Fruit fly (Drosophila melanogaster): ENCODE measurements around the gene fzy.

DNA sequence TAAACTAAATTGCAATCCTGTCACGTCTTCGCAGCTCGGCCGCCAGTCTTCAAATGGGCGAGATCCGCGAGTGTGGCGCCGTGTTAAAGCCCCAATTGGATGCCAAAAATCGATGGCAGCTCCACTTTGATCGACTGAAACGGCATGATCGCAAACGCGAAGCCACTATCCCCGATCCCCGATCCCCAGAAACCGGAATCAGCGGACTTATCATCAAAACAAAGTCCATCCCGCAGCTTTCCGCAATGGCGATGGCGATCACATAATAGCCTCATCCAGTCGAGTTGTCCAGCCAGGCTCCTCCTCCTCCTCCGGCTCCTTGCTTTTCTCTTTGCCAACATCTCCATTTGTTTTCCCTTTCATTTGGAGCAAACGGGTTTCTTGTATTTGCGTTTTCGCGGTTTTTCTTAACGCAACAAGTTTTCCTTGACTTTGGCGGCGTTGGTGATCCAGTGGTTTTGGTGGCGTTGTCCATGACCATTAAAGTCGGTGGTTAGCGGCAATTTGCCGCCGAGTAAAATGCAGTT, 17.7 kb upstream of the fzy start, which contains the start of gene CG13258:
- no peak for TF ChIP-seq CG8478 (optimal IDR thresholded peaks at IDR 0.05)
- no peak for TF ChIP-seq CTCF (optimal IDR thresholded peaks at IDR 0.05)

All from S2 (cell line).